Worm (Caenorhabditis elegans) whole organism, L1 larva: Measurements from ENCODE around the gene F44E2.3.

Experiments
- alr-1 ChIP-seq: fragments of 200-800 bp; sonication (Bioruptor generic); optimal IDR thresholded peaks from 2 replicates; lab custom pipeline; 2018; ENCODE audit warnings: borderline replicate concordance, mild to moderate bottlenecking, missing genetic modification characterization, missing compliant biosample characterization
- aly-2 ChIP-seq: fragments of 150-350 bp; optimal IDR thresholded peaks from 2 replicates; lab custom pipeline; 2014; ENCODE audit warnings: missing biosample characterization, missing genetic modification characterization
- ceh-82 ChIP-seq, 3 experiments: fragments of 150-350 bp in 1 of 3; sonication (generic microtip) in 2 of 3; optimal IDR thresholded peaks; 2 replicates each; lab custom pipeline; 2014 to 2017; ENCODE audit warnings: missing biosample characterization in 3 of 3, missing genetic modification characterization in 3 of 3
- ces-1 ChIP-seq: fragments of 150-350 bp; optimal IDR thresholded peaks from 2 replicates; lab custom pipeline; 2014; ENCODE audit warnings: missing biosample characterization, missing genetic modification reagents, missing genetic modification characterization
- lsy-2 ChIP-seq, 2 experiments: fragments of 150-350 bp; optimal IDR thresholded peaks; 2 replicates each; lab custom pipeline; 2014; ENCODE audit warnings: missing biosample characterization in 2 of 2, missing genetic modification characterization in 2 of 2
- nhr-12 ChIP-seq: sonication (generic microtip); optimal IDR thresholded peaks from 2 replicates; lab custom pipeline; 2017; ENCODE audit warnings: missing biosample characterization, missing genetic modification characterization
- nhr-237 ChIP-seq: fragments of 150-350 bp; optimal IDR thresholded peaks from 2 replicates; lab custom pipeline; 2014; ENCODE audit warnings: missing biosample characterization, missing genetic modification characterization
- nhr-76 ChIP-seq: sonication (generic microtip); optimal IDR thresholded peaks from 2 replicates; lab custom pipeline; 2017; ENCODE audit warnings: missing biosample characterization, missing genetic modification characterization
- sox-4 ChIP-seq: sonication (generic microtip); optimal IDR thresholded peaks from 2 replicates; lab custom pipeline; 2016; ENCODE audit warnings: missing genetic modification characterization, missing compliant biosample characterization

ce11 chrIII:8788690-8789089 lies 40.4 kb downstream of the F44E2.3 start:
- no peak for TF ChIP-seq nhr-76 (tag; lab: Kevin White, UChicago)
- TF ChIP-seq nhr-237 (tag; lab: Kevin White, UChicago), result no peak
- no peak for TF ChIP-seq alr-1
- TF ChIP-seq aly-2 (tag; lab: Kevin White, UChicago), result no peak
- TF ChIP-seq ces-1 (GFP tag; lab: Kevin White, UChicago), result no peak
- no peak for TF ChIP-seq sox-4 (tag; lab: Kevin White, UChicago)
- no peak for TF ChIP-seq lsy-2 (tag; optimal IDR thresholded peaks at IDR 0.05; lab: Kevin White, UChicago)
- no peak for TF ChIP-seq ceh-82 (tag; optimal IDR thresholded peaks at IDR 0.05; lab: Kevin White, UChicago)
- no peak for TF ChIP-seq nhr-12 (tag; lab: Kevin White, UChicago)
